Worm (Caenorhabditis elegans): ENCODE results near the gene T07H3.7.

ce11 chrII:1567646-1568045, 22.1 kb downstream of the T07H3.7 start, which contains the start of gene K05F6.8:
- TF ChIP-seq W03F9.2 (tag; optimal IDR thresholded peaks at IDR 0.05), result no peak
- TF ChIP-seq dao-5 (tag; optimal IDR thresholded peaks at IDR 0.05), result no peak
- TF ChIP-seq him-1 (tag; optimal IDR thresholded peaks at IDR 0.05), result no peak
